Fruit fly (Drosophila melanogaster) whole organism, prepupa: Measurements from ENCODE around the gene CG9733.

ENCODE experiments used
- CG10669 ChIP-seq: fragments of 200-800 bp; sonication (Bioruptor generic); optimal IDR thresholded peaks from 3 replicates; lab custom pipeline; 2018; ENCODE audit warnings: missing biosample characterization, mild to moderate bottlenecking, missing genetic modification characterization, moderate library complexity
- CG11294 ChIP-seq: fragments of 200-800 bp; sonication (Bioruptor generic); IDR thresholded peaks from 2 replicates; pipeline ENCODE4 v1.3.6; 2022; ENCODE audit warnings: missing biosample characterization, missing genetic modification characterization
- CG15336 ChIP-seq: fragments of 200-800 bp; sonication (Bioruptor generic); IDR thresholded peaks from 2 replicates; pipeline ENCODE4 v1.3.6; 2022; ENCODE audit warnings: missing biosample characterization, missing genetic modification characterization
- CG16779 ChIP-seq: fragments of 200-800 bp; sonication (Bioruptor generic); optimal IDR thresholded peaks from 3 replicates; lab custom pipeline; 2017; ENCODE audit warnings: missing biosample characterization, mild to moderate bottlenecking, missing genetic modification characterization
- CG31627 ChIP-seq: fragments of 200-800 bp; sonication (Bioruptor generic); optimal IDR thresholded peaks from 3 replicates; lab custom pipeline; 2016; ENCODE audit warnings: missing biosample characterization, missing genetic modification characterization
- CG32006 ChIP-seq: fragments of 200-800 bp; sonication (Bioruptor generic); optimal IDR thresholded peaks from 3 replicates; lab custom pipeline; 2017; ENCODE audit warnings: missing biosample characterization, mild to moderate bottlenecking, missing genetic modification characterization
- CG34406 ChIP-seq: fragments of 200-800 bp; sonication (Bioruptor generic); optimal IDR thresholded peaks from 3 replicates; lab custom pipeline; 2016; ENCODE audit warnings: missing biosample characterization, missing genetic modification characterization
- CG6163 ChIP-seq: fragments of 200-800 bp; sonication (Bioruptor generic); IDR thresholded peaks from 3 replicates; pipeline ENCODE4 v1.3.6; 2022; ENCODE audit warnings: missing biosample characterization, missing genetic modification characterization
- CG6792 ChIP-seq: fragments of 200-800 bp; sonication (Bioruptor generic); optimal IDR thresholded peaks from 3 replicates; lab custom pipeline; 2016; ENCODE audit warnings: missing biosample characterization, missing genetic modification characterization
- CG6808 ChIP-seq: fragments of 200-800 bp; sonication (Bioruptor generic); optimal IDR thresholded peaks from 3 replicates; lab custom pipeline; 2017; ENCODE audit warnings: missing biosample characterization, missing genetic modification characterization, mild to moderate bottlenecking, moderate library complexity, missing genetic modification reagents
- CG6854 ChIP-seq: fragments of 200-800 bp; sonication (Bioruptor generic); optimal IDR thresholded peaks from 2 replicates; lab custom pipeline; 2017; ENCODE audit warnings: missing biosample characterization, mild to moderate bottlenecking, missing genetic modification characterization
- CG8119 ChIP-seq: fragments of 200-800 bp; sonication (Bioruptor generic); IDR thresholded peaks from 3 replicates; pipeline ENCODE4 v1.3.6; 2022; ENCODE audit warnings: missing biosample characterization, missing genetic modification characterization
- CG9139 ChIP-seq: fragments of 200-800 bp; sonication (Bioruptor generic); optimal IDR thresholded peaks from 3 replicates; lab custom pipeline; 2017; ENCODE audit warnings: missing biosample characterization, mild to moderate bottlenecking, missing genetic modification characterization
- Eip78C ChIP-seq: fragments of 200-800 bp; sonication (Bioruptor generic); peaks from one replicate; lab custom pipeline; 2016; ENCODE audit warnings: missing biosample characterization, missing genetic modification characterization
- Eip93F ChIP-seq: fragments of 200-800 bp; sonication (Bioruptor generic); optimal IDR thresholded peaks from 2 replicates; lab custom pipeline; 2016; ENCODE audit warnings: missing biosample characterization, mild to moderate bottlenecking, missing genetic modification characterization
- Ets21C ChIP-seq: fragments of 200-800 bp; sonication (Bioruptor generic); optimal IDR thresholded peaks from 3 replicates; lab custom pipeline; 2016; ENCODE audit warnings: missing biosample characterization, missing genetic modification characterization
- Ets96B ChIP-seq: fragments of 200-800 bp; optimal IDR thresholded peaks from 2 replicates; lab custom pipeline; 2019; ENCODE audit warnings: missing biosample characterization, mild to moderate bottlenecking, missing genetic modification characterization, moderate library complexity
- Hr39 ChIP-seq: fragments of 200-800 bp; sonication (Bioruptor generic); optimal IDR thresholded peaks from 2 replicates; lab custom pipeline; 2016; ENCODE audit warnings: missing biosample characterization, missing genetic modification characterization
- Hr4 ChIP-seq: fragments of 200-800 bp; sonication (Bioruptor generic); optimal IDR thresholded peaks from 3 replicates; lab custom pipeline; 2016; ENCODE audit warnings: missing biosample characterization, missing genetic modification characterization
- Lpt ChIP-seq: fragments of 200-800 bp; sonication (Bioruptor generic); optimal IDR thresholded peaks from 3 replicates; lab custom pipeline; 2016; ENCODE audit warnings: missing biosample characterization, missing genetic modification characterization
- OdsH ChIP-seq: fragments of 200-800 bp; sonication (Bioruptor generic); optimal IDR thresholded peaks from 3 replicates; lab custom pipeline; 2016; ENCODE audit warnings: missing biosample characterization, missing genetic modification characterization
- Smox ChIP-seq: fragments of 200-800 bp; sonication (Bioruptor generic); optimal IDR thresholded peaks from 3 replicates; lab custom pipeline; 2016; ENCODE audit warnings: missing biosample characterization, missing genetic modification characterization
- Sox14 ChIP-seq: fragments of 200-800 bp; sonication (Bioruptor generic); optimal IDR thresholded peaks from 3 replicates; lab custom pipeline; 2016; ENCODE audit warnings: missing biosample characterization, missing genetic modification characterization
- acj6 ChIP-seq: fragments of 200-800 bp; sonication (Bioruptor generic); optimal IDR thresholded peaks from 3 replicates; lab custom pipeline; 2016; ENCODE audit warnings: missing biosample characterization, missing genetic modification characterization
- fd85E ChIP-seq: fragments of 200-800 bp; sonication (Bioruptor generic); optimal IDR thresholded peaks from 3 replicates; lab custom pipeline; 2016; ENCODE audit warnings: missing biosample characterization, missing genetic modification characterization
- fkh ChIP-seq: fragments of 200-800 bp; sonication (Bioruptor generic); optimal IDR thresholded peaks from 3 replicates; lab custom pipeline; 2017; ENCODE audit warnings: missing biosample characterization, mild to moderate bottlenecking, missing genetic modification characterization, moderate library complexity
- lz ChIP-seq: fragments of 200-800 bp; sonication (Bioruptor generic); optimal IDR thresholded peaks from 3 replicates; lab custom pipeline; 2016; ENCODE audit warnings: missing biosample characterization, missing genetic modification characterization
- net ChIP-seq: fragments of 200-800 bp; sonication (Bioruptor generic); optimal IDR thresholded peaks from 3 replicates; lab custom pipeline; 2016; ENCODE audit warnings: missing biosample characterization, missing genetic modification characterization
- salr ChIP-seq, 2 experiments: fragments of 200-800 bp; sonication (Bioruptor generic); optimal IDR thresholded peaks; 3 replicates each; lab custom pipeline; 2016 to 2018; ENCODE audit warnings: missing biosample characterization in 2 of 2, missing genetic modification characterization in 2 of 2, mild to moderate bottlenecking in 1 of 2
- spab ChIP-seq: fragments of 200-800 bp; sonication (Bioruptor generic); optimal IDR thresholded peaks from 2 replicates; lab custom pipeline; 2017; ENCODE audit warnings: missing biosample characterization, mild to moderate bottlenecking, missing genetic modification characterization, missing genetic modification reagents
- ss ChIP-seq, 2 experiments: fragments of 200-800 bp; sonication (Bioruptor generic); optimal IDR thresholded peaks; 2 replicates in 1 of 2; 3 replicates in 1 of 2; lab custom pipeline; 2017 to 2018; ENCODE audit warnings: mild to moderate bottlenecking in 2 of 2, missing biosample characterization in 2 of 2, missing genetic modification characterization in 2 of 2, moderate library complexity in 1 of 2
- svp ChIP-seq: fragments of 200-800 bp; sonication (Bioruptor generic); peaks from one replicate; lab custom pipeline; 2016; ENCODE audit warnings: missing biosample characterization, missing genetic modification characterization
- topi ChIP-seq: fragments of 200-800 bp; sonication (Bioruptor generic); optimal IDR thresholded peaks from 3 replicates; lab custom pipeline; 2016; ENCODE audit warnings: missing biosample characterization, missing genetic modification characterization
- vri ChIP-seq: fragments of 200-800 bp; sonication (Bioruptor generic); optimal IDR thresholded peaks from 3 replicates; lab custom pipeline; 2016; ENCODE audit warnings: missing biosample characterization, mild to moderate bottlenecking, missing genetic modification characterization

Gene CG9733

DNA sequence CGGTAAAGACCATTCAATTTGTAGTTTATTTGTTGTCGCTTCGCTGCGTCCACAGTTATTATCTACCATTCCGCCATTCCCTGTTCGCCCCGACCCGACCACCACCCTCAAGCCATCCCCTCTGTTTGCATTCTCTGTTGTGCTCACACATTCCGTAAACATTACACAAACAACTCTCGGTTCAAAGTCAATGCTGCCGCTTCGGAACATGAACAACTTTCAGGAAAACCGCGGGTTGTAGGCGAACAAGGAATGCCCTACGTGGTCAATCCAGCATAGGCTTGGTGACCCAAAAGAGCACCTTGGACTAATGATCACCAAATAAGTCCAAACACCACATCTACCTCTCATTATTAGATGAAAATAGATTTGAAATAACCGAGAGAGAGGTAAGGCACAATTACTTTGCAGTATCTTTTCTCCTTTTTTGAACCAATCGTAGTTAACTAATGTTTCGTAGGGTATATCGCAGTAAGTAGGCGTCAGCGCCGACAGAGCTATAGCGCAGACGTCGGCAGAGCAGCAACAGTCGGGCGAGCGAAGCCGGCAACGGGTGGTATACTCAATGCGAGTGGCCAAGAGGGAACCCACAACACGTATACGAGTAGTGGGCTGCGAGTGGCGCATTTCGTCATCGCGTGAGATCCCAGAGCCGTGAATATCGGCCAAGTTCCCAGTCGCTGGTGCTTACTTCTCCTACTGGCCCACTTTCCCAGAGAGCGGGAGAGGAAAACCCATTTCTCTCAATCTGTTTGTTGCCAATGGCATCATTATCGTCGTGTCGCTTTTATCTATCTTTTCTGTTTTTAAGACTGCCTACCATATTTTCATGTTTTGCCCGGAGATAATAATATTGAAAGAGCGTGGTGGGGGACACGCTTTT, 43.2 kb downstream of the CG9733 start (continued):
- TF ChIP-seq spab (GFP tag; lab: Kevin White, UChicago) (peak; percentile 48), topi (peak; percentile 59), CG11294 (peak; percentile 70), Sox14 (GFP tag; lab: Kevin White, UChicago) (peak; percentile 40), CG34406 (GFP tag; lab: Kevin White, UChicago) (peak; percentile 58), acj6 (peak; percentile 60), CG16779 (peak; percentile 67), Hr4 (peak; percentile 78), CG15336 (GFP tag; lab: Robert Waterston, UW) (peak; percentile 64; the same call in 1 of the 2 replicates), salr (GFP tag; optimal IDR thresholded peaks at IDR 0.05; lab: Kevin White, UChicago) (peak in 1 of 2 experiments; percentile 63), CG6854 (GFP tag; lab: Kevin White, UChicago) (no peak), CG6808 (peak; percentile 66), Smox (GFP tag; lab: Kevin White, UChicago) (peak; percentile 33), Lpt (GFP tag; lab: Kevin White, UChicago) (peak; percentile 80), Ets21C (GFP tag; lab: Kevin White, UChicago) (no peak), Ets96B (tag; lab: Kevin White, UChicago) (peak; percentile 75), OdsH (GFP tag; lab: Kevin White, UChicago) (peak; percentile 56), lz (GFP tag; lab: Kevin White, UChicago) (peak; percentile 59)

DNA sequence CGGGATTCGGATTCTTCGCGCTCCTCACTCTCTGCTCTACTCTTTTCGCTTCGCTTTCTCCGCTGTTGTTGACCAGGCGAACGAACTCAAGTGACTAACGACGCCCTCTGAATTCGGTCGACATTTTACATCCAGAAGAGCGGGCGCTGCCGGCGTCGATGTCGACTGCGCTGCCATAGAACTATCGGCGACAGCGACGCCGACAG, 43.7 kb downstream of the CG9733 start, which contains the start of gene CG9743:
TSS of gene CG9743 (minus strand) at position 101 of the 206 bp plus-strand sequence.
- no peak for TF ChIP-seq Eip93F (GFP tag; lab: Kevin White, UChicago)
- TF ChIP-seq fd85E (GFP tag; lab: Kevin White, UChicago), result no peak
- TF ChIP-seq spab (GFP tag; lab: Kevin White, UChicago), result no peak
- no peak for TF ChIP-seq CG15336 (GFP tag; lab: Robert Waterston, UW)
- TF ChIP-seq CG9139, result no peak
- TF ChIP-seq CG6163, result no peak
- no peak for TF ChIP-seq CG6854 (GFP tag; lab: Kevin White, UChicago)
- no peak for TF ChIP-seq Hr4
- TF ChIP-seq CG11294, result no peak
- no peak for TF ChIP-seq Ets21C (GFP tag; lab: Kevin White, UChicago)
- no peak for TF ChIP-seq lz (GFP tag; lab: Kevin White, UChicago)
- TF ChIP-seq Hr39, result no peak
- TF ChIP-seq CG6792 (GFP tag; lab: Kevin White, UChicago), result no peak
- no peak for TF ChIP-seq CG32006 (GFP tag; lab: Kevin White, UChicago)
- TF ChIP-seq OdsH (GFP tag; lab: Kevin White, UChicago), result no peak
- no peak for TF ChIP-seq salr (GFP tag; optimal IDR thresholded peaks at IDR 0.05; lab: Kevin White, UChicago)
- no peak for TF ChIP-seq net (GFP tag; lab: Kevin White, UChicago)
- no peak for TF ChIP-seq Eip78C (GFP tag; lab: Kevin White, UChicago)
- no peak for TF ChIP-seq acj6
- no peak for TF ChIP-seq CG8119 (GFP tag; lab: Robert Waterston, UW)

- TF ChIP-seq CG9139 (no peak), CG31627 (GFP tag; lab: Kevin White, UChicago) (no peak), lz (GFP tag; lab: Kevin White, UChicago) (no peak), ss (GFP tag; optimal IDR thresholded peaks at IDR 0.05; lab: Kevin White, UChicago) (no peak), CG16779 (no peak), CG10669 (GFP tag; lab: Kevin White, UChicago) (no peak), Ets21C (GFP tag; lab: Kevin White, UChicago) (no peak), svp (GFP tag; lab: Kevin White, UChicago) (no peak), OdsH (GFP tag; lab: Kevin White, UChicago) (no peak), CG6163 (no peak)
- TF ChIP-seq, all 60 proteins: peak for 0
Observed at dm6 chr3R:30201064-30201463, 45.4 kb downstream of the CG9733 start.

dm6 chr3R:30200091-30200698, 46.3 kb downstream of the CG9733 start:
- TF ChIP-seq vri (GFP tag; lab: Kevin White, UChicago), result peak; percentile 91
- peak; percentile 5 for TF ChIP-seq Eip78C (GFP tag; lab: Kevin White, UChicago)
- TF ChIP-seq net (GFP tag; lab: Kevin White, UChicago), result no peak
- TF ChIP-seq fkh, result peak; percentile 5
- TF ChIP-seq, all 60 proteins: peak for 3
